Worm (Caenorhabditis elegans): Measurements from ENCODE around the gene Y59H11AR.3.

DNA sequence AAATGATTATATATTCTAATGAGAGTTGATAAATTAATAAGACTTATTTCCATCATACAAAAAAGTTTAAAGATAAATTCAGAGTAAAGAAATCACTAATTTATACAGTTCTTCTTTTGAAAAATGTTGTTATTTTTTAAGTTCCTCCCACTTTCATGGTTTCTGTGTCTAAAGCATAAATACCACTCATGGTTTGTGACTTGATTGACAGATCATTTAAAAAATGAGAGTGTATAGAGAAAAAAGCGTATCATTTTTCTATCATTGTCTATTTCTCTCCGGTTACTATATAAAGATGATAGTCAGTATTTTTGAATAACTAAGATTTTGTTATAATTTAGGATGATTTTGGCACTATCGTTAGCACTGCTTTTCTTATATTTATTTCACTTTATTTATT, 19.5 kb upstream of the Y59H11AR.3 start, which contains the start of gene cyp-33E3:
- no peak for TF ChIP-seq pha-2 (tag; optimal IDR thresholded peaks at IDR 0.05)
- TF ChIP-seq ztf-16 (tag; optimal IDR thresholded peaks at IDR 0.05), result no peak
- no peak for TF ChIP-seq fkh-10 (GFP tag; optimal IDR thresholded peaks at IDR 0.05)
- no peak for TF ChIP-seq odd-2 (tag; optimal IDR thresholded peaks at IDR 0.05)
- no peak for TF ChIP-seq elt-4 (tag; optimal IDR thresholded peaks at IDR 0.05)
- TF ChIP-seq elt-2 (tag; optimal IDR thresholded peaks at IDR 0.05), result no peak

All from whole organism, late embryonic.